Fruit fly (Drosophila melanogaster): ENCODE results near the gene CG4766.

DNA sequence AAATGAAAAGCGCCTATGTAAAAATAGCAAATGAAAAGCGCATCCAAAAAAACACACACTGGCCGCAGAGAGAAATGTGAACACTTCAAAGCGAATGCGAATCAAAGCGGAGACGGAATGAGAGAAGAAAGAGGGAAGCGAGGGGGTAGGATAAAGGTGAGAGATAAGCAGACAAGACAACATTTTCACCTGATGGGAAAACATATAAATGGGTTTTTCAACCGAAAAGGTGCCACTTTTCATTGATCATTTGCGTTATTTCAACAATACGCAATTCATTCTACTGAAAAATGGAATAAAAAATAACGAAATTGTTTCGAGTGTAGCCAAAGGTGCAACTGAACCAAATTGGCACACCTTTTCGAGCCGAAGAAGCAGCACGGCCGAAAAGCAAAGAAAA is 23.5 kb downstream of the CG4766 start:
- TF ChIP-seq Dif (GFP tag; optimal IDR thresholded peaks at IDR 0.05; ENCODE audit: partially characterized antibody): no peak
- no peak for TF ChIP-seq ey (GFP tag; optimal IDR thresholded peaks at IDR 0.05)
- no peak for TF ChIP-seq HLH106 (tag; optimal IDR thresholded peaks at IDR 0.05)
- no peak for TF ChIP-seq Abd-B (GFP tag; optimal IDR thresholded peaks at IDR 0.05)
- no peak for TF ChIP-seq h (GFP tag; optimal IDR thresholded peaks at IDR 0.05)
- no peak for TF ChIP-seq pan (optimal IDR thresholded peaks at IDR 0.05)
- TF ChIP-seq usp (GFP tag; optimal IDR thresholded peaks at IDR 0.05): no peak
- TF ChIP-seq dsf (GFP tag; optimal IDR thresholded peaks at IDR 0.05; ENCODE audit: borderline replicate concordance): no peak
- no peak for TF ChIP-seq GATAd (GFP tag; optimal IDR thresholded peaks at IDR 0.05)
- no peak for TF ChIP-seq CG32264 (GFP tag; optimal IDR thresholded peaks at IDR 0.05)
- no peak for TF ChIP-seq Dfd (GFP tag; optimal IDR thresholded peaks at IDR 0.05)
- TF ChIP-seq sage (GFP tag; optimal IDR thresholded peaks at IDR 0.05): no peak
- no peak for TF ChIP-seq jim (GFP tag; optimal IDR thresholded peaks at IDR 0.05)
- TF ChIP-seq Hnf4 (GFP tag; optimal IDR thresholded peaks at IDR 0.05): no peak
